Fruit fly (Drosophila melanogaster): Measurements from ENCODE around the gene CG16713.

Gene CG16713

dm6 chr2L:3647521-3648172 lies 47.6 kb downstream of the CG16713 start (continued):
- no peak for TF ChIP-seq gt (GFP tag; IDR thresholded peaks at IDR 0.05)
- TF ChIP-seq fd64A (GFP tag; optimal IDR thresholded peaks at IDR 0.05): peak; percentile 21
- TF ChIP-seq zfh2 (GFP tag; optimal IDR thresholded peaks at IDR 0.05): no peak
- TF ChIP-seq Rfx (GFP tag; IDR thresholded peaks at IDR 0.05): no peak
- no peak for TF ChIP-seq CG15514 (GFP tag; optimal IDR thresholded peaks at IDR 0.05)
- no peak for TF ChIP-seq CG17568 (GFP tag; optimal IDR thresholded peaks at IDR 0.05)
- no peak for TF ChIP-seq unpg (GFP tag; optimal IDR thresholded peaks at IDR 0.05)
- TF ChIP-seq Adf1 (GFP tag; IDR thresholded peaks at IDR 0.05): no peak
- TF ChIP-seq ken (GFP tag; IDR thresholded peaks at IDR 0.05): no peak
- no peak for TF ChIP-seq Hmx (GFP tag; optimal IDR thresholded peaks at IDR 0.05)
- no peak for TF ChIP-seq hbn (GFP tag; IDR thresholded peaks at IDR 0.05; ENCODE audit: partially characterized antibody)
- no peak for TF ChIP-seq MTF-1 (GFP tag; optimal IDR thresholded peaks at IDR 0.05; ENCODE audit: borderline replicate concordance)
- TF ChIP-seq CG13287 (GFP tag; IDR thresholded peaks at IDR 0.05; ENCODE audit: partially characterized antibody): no peak
- no peak for TF ChIP-seq pum (GFP tag; optimal IDR thresholded peaks at IDR 0.05)
- no peak for TF ChIP-seq mld (GFP tag; IDR thresholded peaks at IDR 0.05; ENCODE audit: partially characterized antibody)
- no peak for TF ChIP-seq peb (GFP tag; IDR thresholded peaks at IDR 0.05)
- no peak for TF ChIP-seq CG10147 (GFP tag; optimal IDR thresholded peaks at IDR 0.05)
- no peak for TF ChIP-seq Sry-δ (GFP tag; optimal IDR thresholded peaks at IDR 0.05)
- no peak for TF ChIP-seq eve (GFP tag; optimal IDR thresholded peaks at IDR 0.05)
- no peak for TF ChIP-seq CG10267 (tag; optimal IDR thresholded peaks at IDR 0.05)
- no peak for TF ChIP-seq inv (GFP tag; IDR thresholded peaks at IDR 0.05; ENCODE audit: partially characterized antibody)
- TF ChIP-seq CG10462 (GFP tag; optimal IDR thresholded peaks at IDR 0.05): no peak
- no peak for TF ChIP-seq CG6654 (GFP tag; optimal IDR thresholded peaks at IDR 0.05)
- 0 out of 3 replicates have a peak, but pooled peaks have one; percentile 39 for TF ChIP-seq ci (GFP tag; IDR thresholded peaks at IDR 0.05)
- TF ChIP-seq CG9932 (GFP tag; IDR thresholded peaks at IDR 0.05): no peak
- no peak for TF ChIP-seq CTCF (GFP tag; optimal IDR thresholded peaks at IDR 0.05)
- TF ChIP-seq lola (GFP tag; optimal IDR thresholded peaks at IDR 0.05): no peak
- no peak for TF ChIP-seq CG7271 (tag; optimal IDR thresholded peaks at IDR 0.05)
- no peak for TF ChIP-seq ash1 (GFP tag; optimal IDR thresholded peaks at IDR 0.05)
- TF ChIP-seq Elba2 (GFP tag; optimal IDR thresholded peaks at IDR 0.05): no peak
- TF ChIP-seq CG13894 (tag; optimal IDR thresholded peaks at IDR 0.05): no peak
- no peak for TF ChIP-seq CG16815 (GFP tag; optimal IDR thresholded peaks at IDR 0.05)
- TF ChIP-seq CG9727 (GFP tag; optimal IDR thresholded peaks at IDR 0.05): peak; percentile 10
- TF ChIP-seq abd-A (tag; optimal IDR thresholded peaks at IDR 0.05): no peak
- TF ChIP-seq Nf-YC (tag; optimal IDR thresholded peaks at IDR 0.05): no peak
- no peak for TF ChIP-seq Dp (GFP tag; optimal IDR thresholded peaks at IDR 0.05)
- TF ChIP-seq dysf (GFP tag; IDR thresholded peaks at IDR 0.05): no peak
- TF ChIP-seq Sox102F (GFP tag; optimal IDR thresholded peaks at IDR 0.05): peak; percentile 14
- TF ChIP-seq Camta (GFP tag; optimal IDR thresholded peaks at IDR 0.05): no peak
- no peak for TF ChIP-seq phol (tag; optimal IDR thresholded peaks at IDR 0.05)
- no peak for TF ChIP-seq H2.0 (GFP tag; IDR thresholded peaks at IDR 0.05)
- no peak for TF ChIP-seq CG7786 (GFP tag; optimal IDR thresholded peaks at IDR 0.05)
- no peak for TF ChIP-seq Scr (GFP tag; IDR thresholded peaks at IDR 0.05; ENCODE audit: partially characterized antibody)
- no peak for TF ChIP-seq gfzf (GFP tag; optimal IDR thresholded peaks at IDR 0.05)
- no peak for TF ChIP-seq CG13123 (GFP tag; optimal IDR thresholded peaks at IDR 0.05)
- no peak for TF ChIP-seq Neu2 (GFP tag; optimal IDR thresholded peaks at IDR 0.05; ENCODE audit: borderline replicate concordance)
- no peak for TF ChIP-seq tgo (GFP tag; IDR thresholded peaks at IDR 0.05)
- TF ChIP-seq CG15269 (tag; optimal IDR thresholded peaks at IDR 0.05): no peak
- no peak for TF ChIP-seq nom (GFP tag; optimal IDR thresholded peaks at IDR 0.05)
- peak; percentile 2 for TF ChIP-seq gcm (GFP tag; optimal IDR thresholded peaks at IDR 0.05)
